Worm (Caenorhabditis elegans) whole organism, L4 larva: ENCODE results near the gene T23G7.2.

ENCODE experiments used
- T26A8.4 ChIP-seq: fragments of 200-800 bp; sonication (Bioruptor generic); IDR thresholded peaks from 2 replicates; pipeline ENCODE4 v1.3.6; 2022; ENCODE audit warnings: missing genetic modification characterization, missing compliant biosample characterization
- ceh-82 ChIP-seq: sonication (generic microtip); optimal IDR thresholded peaks from 2 replicates; lab custom pipeline; 2017; ENCODE audit warnings: missing biosample characterization, missing genetic modification characterization
- dve-1 ChIP-seq: sonication (generic microtip); optimal IDR thresholded peaks from 2 replicates; lab custom pipeline; 2017; ENCODE audit warnings: antibody characterized with exemption, mild to moderate bottlenecking, missing genetic modification characterization, missing compliant biosample characterization; ENCODE audit not compliant: insufficient read depth
- gei-8 ChIP-seq: fragments of 200-800 bp; sonication (Bioruptor generic); optimal IDR thresholded peaks from 2 replicates; lab custom pipeline; 2018; ENCODE audit warnings: mild to moderate bottlenecking, missing genetic modification characterization, missing compliant biosample characterization
- hlh-30 ChIP-seq: sonication (generic microtip); optimal IDR thresholded peaks from 2 replicates; lab custom pipeline; 2017; ENCODE audit warnings: antibody characterized with exemption, mild to moderate bottlenecking, missing genetic modification characterization, missing compliant biosample characterization; ENCODE audit not compliant: insufficient read depth
- lin-1 ChIP-seq: fragments of 200-800 bp; sonication (Bioruptor generic); IDR thresholded peaks from 2 replicates; pipeline ENCODE4 v1.3.6; 2022; ENCODE audit warnings: missing genetic modification reagents, missing genetic modification characterization, missing compliant biosample characterization
- lin-29 ChIP-seq: fragments of 200-800 bp; sonication (Bioruptor generic); IDR thresholded peaks from 2 replicates; pipeline ENCODE4 v1.3.6; 2022; ENCODE audit warnings: missing genetic modification reagents, missing genetic modification characterization, missing compliant biosample characterization
- lir-3 ChIP-seq: sonication (generic microtip); optimal IDR thresholded peaks from 2 replicates; lab custom pipeline; 2016; ENCODE audit warnings: mild to moderate bottlenecking, missing genetic modification characterization, missing compliant biosample characterization
- nhr-76 ChIP-seq: fragments of 150-350 bp; optimal IDR thresholded peaks from 2 replicates; lab custom pipeline; 2014; ENCODE audit warnings: missing biosample characterization, missing genetic modification characterization
- spr-1 ChIP-seq: sonication (generic microtip); optimal IDR thresholded peaks from 2 replicates; lab custom pipeline; 2016; ENCODE audit warnings: mild to moderate bottlenecking, missing genetic modification characterization, missing compliant biosample characterization
- zfp-3 ChIP-seq: fragments of 200-800 bp; sonication (Bioruptor generic); conservative IDR thresholded peaks from 2 replicates; pipeline ENCODE4 v1.3.6; 2022; ENCODE audit warnings: missing genetic modification reagents, missing genetic modification characterization, missing compliant biosample characterization
- ztf-11 ChIP-seq: fragments of 150-350 bp; optimal IDR thresholded peaks from 2 replicates; lab custom pipeline; 2014; ENCODE audit warnings: missing biosample characterization, missing genetic modification characterization

- TF ChIP-seq ceh-82 (tag; lab: Kevin White, UChicago) (no peak), lin-29 (GFP tag; lab: Robert Waterston, UW) (no peak), zfp-3 (GFP tag; lab: Robert Waterston, UW) (no peak), lir-3 (tag; lab: Kevin White, UChicago) (no peak), gei-8 (GFP tag; lab: Kevin White, UChicago) (no peak), nhr-76 (tag; lab: Kevin White, UChicago) (no peak), ztf-11 (tag; lab: Kevin White, UChicago) (no peak), lin-1 (GFP tag; lab: Robert Waterston, UW) (no peak), spr-1 (tag; lab: Kevin White, UChicago) (no peak), hlh-30 (no peak), T26A8.4 (GFP tag; lab: Robert Waterston, UW) (no peak), dve-1 (tag; lab: Kevin White, UChicago) (no peak)
These were observed 3.8 kb upstream of the T23G7.2 start for ce11 chrII:9176523-9176922.
